Fruit fly (Drosophila melanogaster) whole organism, prepupa: Measurements from ENCODE around the gene CG16700.

Experiments
- Blimp-1 ChIP-seq: fragments of 200-800 bp; sonication (Bioruptor generic); optimal IDR thresholded peaks from 3 replicates; lab custom pipeline; 2017; ENCODE audit warnings: missing biosample characterization, missing genetic modification characterization, mild to moderate bottlenecking, moderate library complexity, missing genetic modification reagents
- CG11762 ChIP-seq: fragments of 200-800 bp; sonication (Bioruptor generic); optimal IDR thresholded peaks from 3 replicates; lab custom pipeline; 2016; ENCODE audit warnings: missing biosample characterization, missing genetic modification characterization; ENCODE audit not compliant: insufficient read depth
- CG6808 ChIP-seq: fragments of 200-800 bp; sonication (Bioruptor generic); optimal IDR thresholded peaks from 3 replicates; lab custom pipeline; 2017; ENCODE audit warnings: missing biosample characterization, missing genetic modification characterization, mild to moderate bottlenecking, moderate library complexity, missing genetic modification reagents
- CG6854 ChIP-seq: fragments of 200-800 bp; sonication (Bioruptor generic); optimal IDR thresholded peaks from 2 replicates; lab custom pipeline; 2017; ENCODE audit warnings: missing biosample characterization, mild to moderate bottlenecking, missing genetic modification characterization
- CG8119 ChIP-seq: fragments of 200-800 bp; sonication (Bioruptor generic); IDR thresholded peaks from 3 replicates; pipeline ENCODE4 v1.3.6; 2022; ENCODE audit warnings: missing biosample characterization, missing genetic modification characterization
- CG9139 ChIP-seq: fragments of 200-800 bp; sonication (Bioruptor generic); optimal IDR thresholded peaks from 3 replicates; lab custom pipeline; 2017; ENCODE audit warnings: missing biosample characterization, mild to moderate bottlenecking, missing genetic modification characterization
- Gug ChIP-seq: fragments of 200-800 bp; sonication (Bioruptor generic); IDR thresholded peaks from 2 replicates; pipeline ENCODE4 v1.3.6; 2022; ENCODE audit warnings: missing biosample characterization, missing genetic modification characterization
- Hr39 ChIP-seq: fragments of 200-800 bp; sonication (Bioruptor generic); optimal IDR thresholded peaks from 2 replicates; lab custom pipeline; 2016; ENCODE audit warnings: missing biosample characterization, missing genetic modification characterization
- fkh ChIP-seq: fragments of 200-800 bp; sonication (Bioruptor generic); optimal IDR thresholded peaks from 3 replicates; lab custom pipeline; 2017; ENCODE audit warnings: missing biosample characterization, mild to moderate bottlenecking, missing genetic modification characterization, moderate library complexity
- lz ChIP-seq: fragments of 200-800 bp; sonication (Bioruptor generic); optimal IDR thresholded peaks from 3 replicates; lab custom pipeline; 2016; ENCODE audit warnings: missing biosample characterization, missing genetic modification characterization
- pdm3 ChIP-seq: fragments of 200-800 bp; sonication (Bioruptor generic); optimal IDR thresholded peaks from 3 replicates; lab custom pipeline; 2016; ENCODE audit warnings: missing biosample characterization, missing genetic modification characterization

DNA sequence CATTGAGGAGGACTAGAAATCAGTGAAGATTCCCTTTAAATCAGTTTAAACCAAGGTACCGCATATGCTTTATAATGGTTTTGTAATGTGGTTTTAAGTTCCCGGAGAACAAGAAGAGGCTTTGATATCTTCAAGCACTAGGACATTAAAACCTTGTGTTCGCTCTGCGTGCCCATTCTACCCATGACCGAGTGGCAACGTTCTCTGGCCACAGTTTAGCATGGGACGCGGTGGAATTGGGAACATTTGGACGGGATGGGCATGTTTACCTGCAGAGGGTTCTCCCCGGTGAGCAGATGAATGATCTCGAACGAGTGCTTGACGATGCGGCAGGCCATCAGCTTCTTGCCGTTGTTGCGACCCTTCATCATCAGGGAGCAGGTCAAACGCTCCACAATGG, 54.9 kb downstream of the CG16700 start:
- TF ChIP-seq CG9139 (GFP tag; lab: Kevin White, UChicago) = no peak
- TF ChIP-seq CG11762 (GFP tag; lab: Kevin White, UChicago) = no peak
- TF ChIP-seq CG6808 (GFP tag; lab: Kevin White, UChicago) = no peak
- no peak for TF ChIP-seq pdm3
- no peak for TF ChIP-seq CG8119 (GFP tag; lab: Robert Waterston, UW)
- TF ChIP-seq CG6854 (GFP tag; lab: Kevin White, UChicago) = no peak
- no peak for TF ChIP-seq lz
- TF ChIP-seq Blimp-1 = no peak
- TF ChIP-seq Gug = no peak
- no peak for TF ChIP-seq fkh
- no peak for TF ChIP-seq Hr39 (GFP tag; lab: Kevin White, UChicago)
